Worm (Caenorhabditis elegans): ENCODE data around the gene W08G11.3.

- TF ChIP-seq tab-1 (GFP tag; IDR thresholded peaks at IDR 0.05) (no peak), med-1 (GFP tag; optimal IDR thresholded peaks at IDR 0.05; ENCODE audit: insufficient read depth) (no peak)
These were observed 662 bp downstream of the W08G11.3 start for ce11 chrV:16368143-16368542.
